Fruit fly (Drosophila melanogaster) whole organism, embryonic: ENCODE measurements around the gene pxb.

Experiments
- CG1024 ChIP-seq: fragments of 200-800 bp; sonication (Bioruptor generic); IDR thresholded peaks from 2 replicates; pipeline ENCODE4 v1.3.6; 2022; ENCODE audit warnings: missing biosample characterization, missing genetic modification characterization
- CG10979 ChIP-seq: fragments of 200-800 bp; sonication (Bioruptor generic); optimal IDR thresholded peaks from 2 replicates; lab custom pipeline; 2018; ENCODE audit warnings: missing biosample characterization, mild to moderate bottlenecking, missing genetic modification characterization, moderate library complexity
- CG11504 ChIP-seq: fragments of 200-800 bp; sonication (Bioruptor generic); optimal IDR thresholded peaks from 3 replicates; lab custom pipeline; 2019; ENCODE audit warnings: missing biosample characterization, mild to moderate bottlenecking, missing genetic modification characterization, moderate library complexity
- CG12236 ChIP-seq: fragments of 200-800 bp; sonication (Bioruptor generic); optimal IDR thresholded peaks from 2 replicates; lab custom pipeline; 2016; ENCODE audit warnings: missing biosample characterization, missing genetic modification characterization
- CG1233 ChIP-seq: fragments of 200-800 bp; sonication (Bioruptor generic); optimal IDR thresholded peaks from 4 replicates; lab custom pipeline; 2018; ENCODE audit warnings: missing biosample characterization, mild to moderate bottlenecking, missing genetic modification characterization
- CG13296 ChIP-seq: fragments of 200-800 bp; sonication (Bioruptor generic); optimal IDR thresholded peaks from 3 replicates; lab custom pipeline; 2018; ENCODE audit warnings: missing biosample characterization, mild to moderate bottlenecking, missing genetic modification characterization
- CG13775 ChIP-seq: fragments of 200-800 bp; sonication (Bioruptor generic); optimal IDR thresholded peaks from 3 replicates; lab custom pipeline; 2017; ENCODE audit warnings: missing biosample characterization, mild to moderate bottlenecking, missing genetic modification characterization
- CG1602 ChIP-seq: fragments of 200-800 bp; sonication (Bioruptor generic); optimal IDR thresholded peaks from 3 replicates; lab custom pipeline; 2016; ENCODE audit warnings: missing biosample characterization, missing genetic modification characterization
- CG16779 ChIP-seq: fragments of 200-800 bp; sonication (Bioruptor generic); IDR thresholded peaks from 2 replicates; pipeline ENCODE4 v1.3.6; 2022; ENCODE audit warnings: missing biosample characterization, missing genetic modification characterization
- CG18262 ChIP-seq: fragments of 200-800 bp; optimal IDR thresholded peaks from 3 replicates; lab custom pipeline; 2019; ENCODE audit warnings: missing biosample characterization, mild to moderate bottlenecking, missing genetic modification characterization, moderate library complexity
- CG3065 ChIP-seq: fragments of 200-800 bp; sonication (Bioruptor generic); optimal IDR thresholded peaks from 2 replicates; lab custom pipeline; 2016; ENCODE audit warnings: missing biosample characterization, missing genetic modification characterization
- CG3281 ChIP-seq: fragments of 200-800 bp; sonication (Bioruptor generic); optimal IDR thresholded peaks from 3 replicates; lab custom pipeline; 2017; ENCODE audit warnings: missing biosample characterization, mild to moderate bottlenecking, missing genetic modification characterization
- CG33557 ChIP-seq: fragments of 200-800 bp; sonication (Bioruptor generic); optimal IDR thresholded peaks from 2 replicates; lab custom pipeline; 2019; ENCODE audit warnings: missing biosample characterization, mild to moderate bottlenecking, missing genetic modification characterization, moderate library complexity
- CG3407 ChIP-seq: fragments of 200-800 bp; sonication (Bioruptor generic); optimal IDR thresholded peaks from 2 replicates; lab custom pipeline; 2018; ENCODE audit warnings: missing biosample characterization, mild to moderate bottlenecking, missing genetic modification characterization
- CG4282 ChIP-seq: fragments of 200-800 bp; sonication (Bioruptor generic); optimal IDR thresholded peaks from 2 replicates; lab custom pipeline; 2016; ENCODE audit warnings: missing biosample characterization, missing genetic modification characterization
- CG43689 ChIP-seq: fragments of 200-800 bp; sonication (Bioruptor generic); IDR thresholded peaks from 2 replicates; pipeline ENCODE4 v1.3.6; 2022; ENCODE audit warnings: missing biosample characterization, missing genetic modification characterization
- CG4617 ChIP-seq: fragments of 200-800 bp; sonication (Bioruptor generic); optimal IDR thresholded peaks from 3 replicates; lab custom pipeline; 2016; ENCODE audit warnings: missing biosample characterization, missing genetic modification characterization, borderline replicate concordance
- CG6813 ChIP-seq: fragments of 200-800 bp; sonication (Bioruptor generic); optimal IDR thresholded peaks from 2 replicates; lab custom pipeline; 2017; ENCODE audit warnings: missing biosample characterization, missing genetic modification characterization, mild to moderate bottlenecking, moderate library complexity, missing genetic modification reagents
- CG7745 ChIP-seq: fragments of 200-800 bp; sonication (Bioruptor generic); optimal IDR thresholded peaks from 2 replicates; lab custom pipeline; 2018; ENCODE audit warnings: missing biosample characterization, mild to moderate bottlenecking, missing genetic modification characterization, moderate library complexity
- CG8388 ChIP-seq: fragments of 200-800 bp; sonication (Bioruptor generic); optimal IDR thresholded peaks from 2 replicates; lab custom pipeline; 2019; ENCODE audit warnings: missing biosample characterization, mild to moderate bottlenecking, missing genetic modification characterization, moderate library complexity
- D19A ChIP-seq: fragments of 200-800 bp; optimal IDR thresholded peaks from 3 replicates; lab custom pipeline; 2019; ENCODE audit warnings: missing biosample characterization, mild to moderate bottlenecking, missing genetic modification characterization, moderate library complexity
- Dp ChIP-seq: fragments of 200-800 bp; sonication (Bioruptor generic); optimal IDR thresholded peaks from 2 replicates; lab custom pipeline; 2018; ENCODE audit warnings: missing biosample characterization, mild to moderate bottlenecking, missing genetic modification characterization, moderate library complexity
- Kr ChIP-seq: fragments of 200-800 bp; sonication (Bioruptor generic); optimal IDR thresholded peaks from 2 replicates; lab custom pipeline; 2017; ENCODE audit warnings: missing biosample characterization, mild to moderate bottlenecking, missing genetic modification characterization
- MTF-1 ChIP-seq: fragments of 200-800 bp; sonication (Bioruptor generic); optimal IDR thresholded peaks from 2 replicates; lab custom pipeline; 2018; ENCODE audit warnings: missing biosample characterization, mild to moderate bottlenecking, missing genetic modification characterization, borderline replicate concordance
- Mad ChIP-seq: fragments of 200-800 bp; sonication (Bioruptor generic); optimal IDR thresholded peaks from 2 replicates; lab custom pipeline; 2016; ENCODE audit warnings: missing biosample characterization, missing genetic modification characterization
- Pdp1 ChIP-seq, 2 experiments: fragments of 200-800 bp; sonication (Bioruptor generic); optimal IDR thresholded peaks; 3 replicates each; lab custom pipeline; 2016; ENCODE audit warnings: missing biosample characterization in 2 of 2, missing genetic modification characterization in 2 of 2, mild to moderate bottlenecking in 1 of 2, moderate library complexity in 1 of 2
- Sin3A ChIP-seq: fragments of >200 bp; optimal IDR thresholded peaks from 2 replicates; lab custom pipeline; 2018
- br ChIP-seq: fragments of >200 bp; optimal IDR thresholded peaks from 2 replicates; lab custom pipeline; 2017
- btn ChIP-seq: fragments of 200-800 bp; sonication (Bioruptor generic); optimal IDR thresholded peaks from 2 replicates; lab custom pipeline; 2016; ENCODE audit warnings: missing biosample characterization, missing genetic modification characterization
- cas ChIP-seq: fragments of 200-800 bp; sonication (Bioruptor generic); IDR thresholded peaks from 2 replicates; pipeline ENCODE4 v1.3.6; 2022; ENCODE audit warnings: missing biosample characterization, missing genetic modification characterization
- dmrt11E ChIP-seq: fragments of 200-800 bp; sonication (Bioruptor generic); optimal IDR thresholded peaks from 3 replicates; lab custom pipeline; 2018; ENCODE audit warnings: missing biosample characterization, mild to moderate bottlenecking, missing genetic modification characterization, moderate library complexity
- dpn ChIP-seq, 2 experiments: fragments of 200-800 bp; sonication (Bioruptor generic); optimal IDR thresholded peaks; 3 replicates each; lab custom pipeline; 2016; ENCODE audit warnings: missing biosample characterization in 2 of 2, missing genetic modification characterization in 2 of 2
- fd102C ChIP-seq: fragments of 200-800 bp; sonication (Bioruptor generic); optimal IDR thresholded peaks from 2 replicates; lab custom pipeline; 2018; ENCODE audit warnings: missing biosample characterization, mild to moderate bottlenecking, missing genetic modification characterization, moderate library complexity
- gfzf ChIP-seq: fragments of 200-800 bp; sonication (Bioruptor generic); optimal IDR thresholded peaks from 2 replicates; lab custom pipeline; 2016; ENCODE audit warnings: missing biosample characterization, mild to moderate bottlenecking, missing genetic modification characterization, moderate library complexity
- gsb-n ChIP-seq: fragments of 200-800 bp; sonication (Bioruptor generic); optimal IDR thresholded peaks from 3 replicates; lab custom pipeline; 2018; ENCODE audit warnings: missing biosample characterization, mild to moderate bottlenecking, missing genetic modification characterization
- jing ChIP-seq: fragments of 200-800 bp; sonication (Bioruptor generic); optimal IDR thresholded peaks from 2 replicates; lab custom pipeline; 2018; ENCODE audit warnings: missing biosample characterization, mild to moderate bottlenecking, missing genetic modification characterization
- ken ChIP-seq: fragments of 200-800 bp; sonication (Bioruptor generic); IDR thresholded peaks from 3 replicates; pipeline ENCODE4 v1.3.6; 2022; ENCODE audit warnings: missing biosample characterization, missing genetic modification characterization
- lab ChIP-seq: fragments of 200-800 bp; sonication (Bioruptor generic); optimal IDR thresholded peaks from 3 replicates; lab custom pipeline; 2017; ENCODE audit warnings: missing biosample characterization, missing genetic modification characterization, mild to moderate bottlenecking, moderate library complexity, missing genetic modification reagents
- lola ChIP-seq, 3 experiments: fragments of >200 bp in 2 of 3; fragments of 200-800 bp in 1 of 3; sonication (Bioruptor generic) in 1 of 3; optimal IDR thresholded peaks; 2 replicates each; lab custom pipeline; 2017 to 2019; ENCODE audit warnings: missing biosample characterization in 3 of 3, missing genetic modification characterization in 3 of 3, mild to moderate bottlenecking in 1 of 3, moderate library complexity in 1 of 3
- mam ChIP-seq: fragments of 200-800 bp; sonication (Bioruptor generic); optimal IDR thresholded peaks from 3 replicates; lab custom pipeline; 2016; ENCODE audit warnings: missing biosample characterization, missing genetic modification characterization
- nerfin-1 ChIP-seq: fragments of 200-800 bp; sonication (Bioruptor generic); optimal IDR thresholded peaks from 3 replicates; lab custom pipeline; 2019; ENCODE audit warnings: missing biosample characterization, mild to moderate bottlenecking, missing genetic modification characterization, moderate library complexity
- oc ChIP-seq: fragments of 200-800 bp; sonication (Bioruptor generic); optimal IDR thresholded peaks from 2 replicates; lab custom pipeline; 2018; ENCODE audit warnings: missing biosample characterization, mild to moderate bottlenecking, missing genetic modification characterization, moderate library complexity
- pros ChIP-seq: fragments of 200-800 bp; sonication (Bioruptor generic); optimal IDR thresholded peaks from 3 replicates; lab custom pipeline; 2019; ENCODE audit warnings: missing biosample characterization, mild to moderate bottlenecking, missing genetic modification characterization, moderate library complexity
- sens ChIP-seq: fragments of 200-800 bp; sonication (Bioruptor generic); peaks from one replicate; lab custom pipeline; 2016; ENCODE audit warnings: missing biosample characterization, missing genetic modification characterization
- sqz ChIP-seq: fragments of 200-800 bp; sonication (Bioruptor generic); optimal IDR thresholded peaks from 3 replicates; lab custom pipeline; 2018; ENCODE audit warnings: missing biosample characterization, mild to moderate bottlenecking, missing genetic modification characterization
- tap ChIP-seq: fragments of 200-800 bp; optimal IDR thresholded peaks from 3 replicates; lab custom pipeline; 2019; ENCODE audit warnings: missing biosample characterization, mild to moderate bottlenecking, missing genetic modification characterization, moderate library complexity
- twi ChIP-seq: fragments of 200-800 bp; optimal IDR thresholded peaks from 2 replicates; lab custom pipeline; 2019; ENCODE audit warnings: missing biosample characterization, mild to moderate bottlenecking, missing genetic modification characterization, moderate library complexity

pxb gene

dm6 chr3R:15670559-15670958 lies 4.6 kb downstream of the pxb start (continued):
- no peak for TF ChIP-seq CG8388 (GFP tag; lab: Kevin White, UChicago)
- no peak for TF ChIP-seq CG13296 (GFP tag; lab: Kevin White, UChicago)
- peak; percentile 49 for TF ChIP-seq CG1233 (GFP tag; lab: Kevin White, UChicago)
- peak; percentile 7 for TF ChIP-seq lab (GFP tag; lab: Kevin White, UChicago)
- TF ChIP-seq CG43689 (GFP tag; lab: Robert Waterston, UW): no peak
- TF ChIP-seq MTF-1 (GFP tag; lab: Kevin White, UChicago): peak; percentile 54
- TF ChIP-seq CG3407 (GFP tag; lab: Kevin White, UChicago): peak; percentile 40
- TF ChIP-seq dpn (GFP tag; optimal IDR thresholded peaks at IDR 0.05; lab: Kevin White, UChicago): peak in 1 of 2 experiments; percentile 17
- TF ChIP-seq CG12236 (GFP tag; lab: Kevin White, UChicago): peak; percentile 11

dm6 chr3R:15672302-15672701 lies 6.3 kb downstream of the pxb start:
- TF ChIP-seq twi (tag; lab: Kevin White, UChicago) (no peak), tap (tag; lab: Kevin White, UChicago) (peak; percentile 70), gfzf (no peak), CG10979 (tag; lab: Kevin White, UChicago) (no peak), br (no peak), CG1024 (GFP tag; lab: Robert Waterston, UW) (no peak), CG16779 (no peak), Pdp1 (GFP tag; optimal IDR thresholded peaks at IDR 0.05; lab: Kevin White, UChicago) (peak in 1 of 2 experiments; percentile 11), CG13775 (GFP tag; lab: Kevin White, UChicago) (no peak), lola (GFP tag; optimal IDR thresholded peaks at IDR 0.05; lab: Kevin White, UChicago) (no peak), D19A (no peak), nerfin-1 (tag; lab: Kevin White, UChicago) (peak; percentile 37), oc (tag; lab: Kevin White, UChicago) (peak; percentile 70), jing (GFP tag; lab: Kevin White, UChicago) (no peak), Dp (GFP tag; lab: Kevin White, UChicago) (no peak), Sin3A (lab: Kevin White, UChicago) (no peak), gsb-n (tag; lab: Kevin White, UChicago) (peak; percentile 77), CG3065 (GFP tag; lab: Kevin White, UChicago) (peak; percentile 11), CG4282 (no peak), CG18262 (tag; lab: Kevin White, UChicago) (no peak), pros (GFP tag; lab: Kevin White, UChicago) (peak; percentile 71), CG1602 (no peak), Mad (no peak), CG3281 (GFP tag; lab: Kevin White, UChicago) (no peak)

DNA sequence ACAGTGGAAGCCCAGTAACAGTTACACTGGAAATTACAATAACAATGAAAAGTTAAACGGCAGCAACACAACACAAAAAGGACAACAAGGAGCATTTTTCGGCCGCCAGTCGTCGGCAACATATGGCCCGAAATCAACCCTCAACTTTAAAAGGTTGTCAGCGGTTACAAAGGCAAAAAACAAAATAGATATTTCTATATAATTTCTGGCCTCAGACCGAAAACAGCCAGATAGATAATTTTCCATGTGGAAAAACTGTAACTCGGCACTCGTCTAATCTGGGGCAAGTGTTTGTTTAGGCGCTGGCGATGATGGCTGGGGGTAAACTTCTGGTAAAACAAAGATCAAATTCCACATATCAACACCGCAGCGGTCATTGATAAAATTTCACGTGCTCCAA lies 7.3 kb downstream of the pxb start:
- peak; percentile 12 for TF ChIP-seq CG33557 (GFP tag; lab: Kevin White, UChicago)
- peak; percentile 13 for TF ChIP-seq CG6813 (GFP tag; lab: Kevin White, UChicago)
- TF ChIP-seq CG11504 (tag; lab: Kevin White, UChicago): peak; percentile 0
- no peak for TF ChIP-seq fd102C (GFP tag; lab: Kevin White, UChicago)
- peak; percentile 30 for TF ChIP-seq CG7745
- no peak for TF ChIP-seq cas (GFP tag; lab: Robert Waterston, UW)
- TF ChIP-seq dmrt11E: peak; percentile 49
- no peak for TF ChIP-seq CG4617
- peak; percentile 19 for TF ChIP-seq Kr (GFP tag; lab: Kevin White, UChicago)
- peak; percentile 34 for TF ChIP-seq sqz
- 0 out of 3 replicates have a peak, but pooled peaks have one; percentile 1 for TF ChIP-seq ken (GFP tag; lab: Robert Waterston, UW)
- peak; percentile 71 for TF ChIP-seq sens (GFP tag; lab: Kevin White, UChicago)
- TF ChIP-seq twi (tag; lab: Kevin White, UChicago): peak; percentile 70
- no peak for TF ChIP-seq mam (GFP tag; lab: Kevin White, UChicago)
- no peak for TF ChIP-seq btn (GFP tag; lab: Kevin White, UChicago)
